Fruit fly (Drosophila melanogaster) whole organism, wandering third instar larva: Measurements from ENCODE around the gene Eig71Eh.

Experiments
- Myc ChIP-seq: fragments of >200 bp; optimal IDR thresholded peaks from 2 replicates; lab custom pipeline; 2017
- N ChIP-seq: fragments of >200 bp; optimal IDR thresholded peaks from 2 replicates; lab custom pipeline; 2018; ENCODE audit warnings: missing biosample characterization, missing external identifiers, missing genetic modification characterization
- usp ChIP-seq: fragments of >200 bp; optimal IDR thresholded peaks from 2 replicates; lab custom pipeline; 2017; ENCODE audit warnings: missing biosample characterization, missing genetic modification characterization

- TF ChIP-seq N (GFP tag; lab: Kevin White, UChicago) (no peak), usp (GFP tag; lab: Kevin White, UChicago) (no peak), Myc (lab: Kevin White, UChicago) (no peak)
These were observed 15.9 kb upstream of the Eig71Eh start for dm6 chr3L:15675111-15675510.
